Worm (Caenorhabditis elegans) whole organism, L4 larva: ENCODE measurements around the gene xbx-9.

ENCODE experiments used
- F26F4.8 ChIP-seq: fragments of 200-800 bp; sonication (Bioruptor generic); conservative IDR thresholded peaks from 2 replicates; pipeline ENCODE4 v1.3.6; 2022; ENCODE audit warnings: missing genetic modification characterization, missing compliant biosample characterization
- aly-2 ChIP-seq: sonication (generic microtip); optimal IDR thresholded peaks from 2 replicates; lab custom pipeline; 2018; ENCODE audit warnings: missing biosample characterization, missing genetic modification characterization
- daf-19 ChIP-seq: fragments of 200-800 bp; sonication (Bioruptor generic); conservative IDR thresholded peaks from 2 replicates; pipeline ENCODE4 v1.3.6; 2022; ENCODE audit warnings: missing genetic modification characterization, missing compliant biosample characterization
- egl-27 ChIP-seq: sonication (generic microtip); optimal IDR thresholded peaks from 3 replicates; lab custom pipeline; 2017; ENCODE audit warnings: missing biosample characterization, missing genetic modification reagents, missing genetic modification characterization
- egl-43 ChIP-seq: fragments of 200-800 bp; sonication (Bioruptor generic); IDR thresholded peaks from 2 replicates; pipeline ENCODE4 v1.3.6; 2022; ENCODE audit warnings: missing genetic modification reagents, missing genetic modification characterization, missing compliant biosample characterization
- nhr-76 ChIP-seq: fragments of 150-350 bp; optimal IDR thresholded peaks from 2 replicates; lab custom pipeline; 2014; ENCODE audit warnings: missing biosample characterization, missing genetic modification characterization
- nhr-77 ChIP-seq: fragments of 150-350 bp; optimal IDR thresholded peaks from 2 replicates; lab custom pipeline; 2014; ENCODE audit warnings: missing biosample characterization, missing genetic modification characterization
- skn-1 ChIP-seq: fragments of 150-350 bp; optimal IDR thresholded peaks from 2 replicates; lab custom pipeline; 2014; ENCODE audit warnings: missing biosample characterization, missing genetic modification characterization

ce11 chrV:12708305-12708704, 25.7 kb upstream of the xbx-9 start, which contains the start of gene R11D1.2:
- TF ChIP-seq skn-1 (no peak), aly-2 (no peak), nhr-76 (tag; lab: Kevin White, UChicago) (no peak), daf-19 (GFP tag; lab: Robert Waterston, UW) (no peak), egl-43 (GFP tag; lab: Robert Waterston, UW) (no peak), egl-27 (tag; lab: Kevin White, UChicago) (no peak), nhr-77 (tag; lab: Kevin White, UChicago) (no peak), F26F4.8 (GFP tag; lab: Robert Waterston, UW) (no peak)
